Worm (Caenorhabditis elegans) whole organism, midembryonic: Measurements from ENCODE around the gene cdc-48.2.

Source experiments
- T22C8.4 ChIP-seq: fragments of 200-800 bp; sonication (Bioruptor generic); IDR thresholded peaks from 2 replicates; pipeline ENCODE4 v1.3.6; 2022; ENCODE audit warnings: missing genetic modification characterization, missing compliant biosample characterization
- cog-1 ChIP-seq: sonication (generic microtip); optimal IDR thresholded peaks from 2 replicates; lab custom pipeline; 2016; ENCODE audit warnings: missing genetic modification characterization, missing compliant biosample characterization
- flt-1 ChIP-seq: fragments of 200-800 bp; sonication (Bioruptor generic); IDR thresholded peaks from 2 replicates; pipeline ENCODE4 v1.3.6; 2022; ENCODE audit warnings: missing genetic modification characterization, missing compliant biosample characterization
- klf-2 ChIP-seq: fragments of 200-800 bp; sonication (Bioruptor generic); conservative IDR thresholded peaks from 2 replicates; pipeline ENCODE4 v1.3.6; 2022; ENCODE audit warnings: missing genetic modification reagents, missing genetic modification characterization, missing compliant biosample characterization
- med-1 ChIP-seq: sonication (generic microtip); optimal IDR thresholded peaks from 2 replicates; lab custom pipeline; 2017; ENCODE audit warnings: missing genetic modification characterization, mild to moderate bottlenecking, missing compliant biosample characterization, antibody characterized with exemption, missing genetic modification reagents; ENCODE audit not compliant: insufficient read depth
- ref-1 ChIP-seq: fragments of 200-800 bp; sonication (Bioruptor generic); conservative IDR thresholded peaks from 2 replicates; pipeline ENCODE4 v1.3.6; 2022; ENCODE audit warnings: missing genetic modification reagents, missing genetic modification characterization, missing compliant biosample characterization
- tab-1 ChIP-seq: fragments of 200-800 bp; sonication (Bioruptor generic); IDR thresholded peaks from 2 replicates; pipeline ENCODE4 v1.3.6; 2022; ENCODE audit warnings: missing genetic modification characterization, missing compliant biosample characterization
- ztf-23 ChIP-seq: fragments of 200-800 bp; sonication (Bioruptor generic); IDR thresholded peaks from 2 replicates; pipeline ENCODE4 v1.3.6; 2022; ENCODE audit warnings: missing genetic modification reagents, missing genetic modification characterization, missing compliant biosample characterization
- ztf-29 ChIP-seq: fragments of 200-800 bp; sonication (Bioruptor generic); IDR thresholded peaks from 2 replicates; pipeline ENCODE4 v1.3.6; 2022; ENCODE audit warnings: missing genetic modification reagents, missing genetic modification characterization, missing compliant biosample characterization

The cdc-48.2 gene

ce11 chrII:8112063-8112462 lies 26.2 kb upstream of the cdc-48.2 start, which contains the start of gene lron-4:
Gene lron-4 (minus strand): TSS chrII:8112163.
- TF ChIP-seq tab-1 (GFP tag; lab: Robert Waterston, UW) (no peak), ref-1 (GFP tag; lab: Robert Waterston, UW) (no peak), klf-2 (no peak), cog-1 (no peak), T22C8.4 (GFP tag; lab: Robert Waterston, UW) (no peak), ztf-23 (GFP tag; lab: Robert Waterston, UW) (no peak), ztf-29 (GFP tag; lab: Robert Waterston, UW) (no peak), med-1 (no peak), flt-1 (GFP tag; lab: Robert Waterston, UW) (no peak)

DNA sequence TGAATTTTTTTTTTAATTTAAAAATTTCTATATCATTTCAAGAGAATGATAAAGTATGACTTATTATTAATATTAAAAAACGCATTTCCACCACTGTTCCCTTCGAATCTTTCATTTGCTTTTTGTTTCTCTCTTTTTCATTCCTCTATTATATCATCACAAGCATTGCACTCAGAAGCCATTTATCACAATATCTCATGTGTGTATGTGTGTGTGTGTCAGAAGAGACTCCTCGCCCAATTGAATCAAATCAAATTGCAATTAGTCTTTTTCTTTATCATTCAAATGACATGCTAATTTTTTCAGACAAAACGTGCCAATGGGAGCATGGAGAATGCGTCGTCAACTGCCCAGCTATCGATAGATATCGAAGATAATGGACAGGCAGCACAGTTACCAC lies 22.1 kb upstream of the cdc-48.2 start, which contains the start of gene unc-105:
Gene unc-105, plus strand, starts transcription at position 301 of the 400 bp plus-strand sequence.
- TF ChIP-seq klf-2 (no peak), tab-1 (GFP tag; lab: Robert Waterston, UW) (no peak), med-1 (no peak), ztf-23 (GFP tag; lab: Robert Waterston, UW) (no peak), ztf-29 (GFP tag; lab: Robert Waterston, UW) (no peak), T22C8.4 (GFP tag; lab: Robert Waterston, UW) (no peak), cog-1 (no peak), flt-1 (GFP tag; lab: Robert Waterston, UW) (no peak), ref-1 (GFP tag; lab: Robert Waterston, UW) (no peak)

ce11 chrII:8117426-8117825 lies 20.9 kb upstream of the cdc-48.2 start:
- TF ChIP-seq ztf-29 (GFP tag; lab: Robert Waterston, UW) (no peak), klf-2 (no peak), med-1 (no peak), cog-1 (no peak), ref-1 (GFP tag; lab: Robert Waterston, UW) (no peak), ztf-23 (GFP tag; lab: Robert Waterston, UW) (no peak)

DNA sequence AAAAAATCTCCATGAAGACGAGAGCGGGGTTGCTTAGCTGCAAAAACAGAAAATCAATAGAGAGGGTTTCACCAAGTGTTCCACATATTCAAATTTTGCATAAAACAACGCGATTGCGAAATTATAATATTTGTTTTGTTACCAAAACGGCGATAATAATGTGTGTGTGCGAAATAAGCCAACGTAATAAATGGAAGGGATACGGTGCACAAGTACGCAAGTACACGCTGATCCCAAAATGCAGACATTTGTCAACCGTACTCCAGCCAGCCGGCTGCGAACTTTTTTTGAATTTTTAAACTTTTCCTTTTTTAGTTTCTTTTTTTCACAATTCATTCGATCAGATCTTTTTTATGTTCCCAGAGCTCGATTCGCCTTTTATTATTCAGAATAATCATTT lies 13.4 kb upstream of the cdc-48.2 start, which contains the start of gene ire-1:
Gene ire-1, minus strand, starts transcription at position 44 of the 400 bp plus-strand sequence.
- TF ChIP-seq ztf-29 (GFP tag; lab: Robert Waterston, UW) = no peak
- no peak for TF ChIP-seq cog-1
- no peak for TF ChIP-seq klf-2
- TF ChIP-seq flt-1 (GFP tag; lab: Robert Waterston, UW) = no peak
- TF ChIP-seq med-1 = no peak

DNA sequence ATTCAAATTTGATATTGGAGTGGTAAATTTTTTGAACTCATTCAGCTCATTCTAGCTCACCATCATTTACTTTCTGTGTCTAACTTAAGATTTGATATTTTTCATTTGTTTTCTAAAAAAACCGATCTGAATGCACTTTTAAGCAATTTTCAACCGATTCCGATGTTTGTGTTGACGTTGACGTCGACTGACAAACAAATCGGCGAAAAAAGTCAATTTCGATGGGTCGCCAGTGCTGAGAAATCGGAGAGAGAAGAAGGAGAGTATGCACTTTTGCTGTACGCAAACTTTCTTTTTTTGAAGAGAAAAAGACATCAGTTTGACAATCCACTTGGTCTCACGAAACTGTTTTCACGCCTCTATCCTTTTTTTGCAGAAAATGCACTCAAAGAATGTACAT lies 12.9 kb upstream of the cdc-48.2 start:
- TF ChIP-seq T22C8.4 (GFP tag; lab: Robert Waterston, UW) (no peak), ref-1 (GFP tag; lab: Robert Waterston, UW) (no peak), ztf-29 (GFP tag; lab: Robert Waterston, UW) (no peak), ztf-23 (GFP tag; lab: Robert Waterston, UW) (no peak), med-1 (no peak), cog-1 (no peak), tab-1 (GFP tag; lab: Robert Waterston, UW) (no peak), klf-2 (no peak), flt-1 (GFP tag; lab: Robert Waterston, UW) (no peak)

- TF ChIP-seq T22C8.4 (GFP tag; lab: Robert Waterston, UW) (peak; percentile 52), klf-2 (peak; percentile 19; the same call in 1 of the 2 replicates), ref-1 (GFP tag; lab: Robert Waterston, UW) (no peak), ztf-29 (GFP tag; lab: Robert Waterston, UW) (no peak), flt-1 (GFP tag; lab: Robert Waterston, UW) (no peak), tab-1 (GFP tag; lab: Robert Waterston, UW) (0 out of 2 replicates have a peak, but pooled peaks have one; percentile 14), ztf-23 (GFP tag; lab: Robert Waterston, UW) (no peak)
Observed at ce11 chrII:8126132-8126531, 12.2 kb upstream of the cdc-48.2 start.

ce11 chrII:8126617-8127016 lies 11.7 kb upstream of the cdc-48.2 start:
- no peak for TF ChIP-seq T22C8.4 (GFP tag; lab: Robert Waterston, UW)
- no peak for TF ChIP-seq tab-1 (GFP tag; lab: Robert Waterston, UW)
- TF ChIP-seq med-1 = no peak
- TF ChIP-seq cog-1 = no peak
- no peak for TF ChIP-seq ztf-23 (GFP tag; lab: Robert Waterston, UW)
- no peak for TF ChIP-seq ztf-29 (GFP tag; lab: Robert Waterston, UW)
- no peak for TF ChIP-seq ref-1 (GFP tag; lab: Robert Waterston, UW)
- TF ChIP-seq klf-2 = no peak
- no peak for TF ChIP-seq flt-1 (GFP tag; lab: Robert Waterston, UW)

DNA sequence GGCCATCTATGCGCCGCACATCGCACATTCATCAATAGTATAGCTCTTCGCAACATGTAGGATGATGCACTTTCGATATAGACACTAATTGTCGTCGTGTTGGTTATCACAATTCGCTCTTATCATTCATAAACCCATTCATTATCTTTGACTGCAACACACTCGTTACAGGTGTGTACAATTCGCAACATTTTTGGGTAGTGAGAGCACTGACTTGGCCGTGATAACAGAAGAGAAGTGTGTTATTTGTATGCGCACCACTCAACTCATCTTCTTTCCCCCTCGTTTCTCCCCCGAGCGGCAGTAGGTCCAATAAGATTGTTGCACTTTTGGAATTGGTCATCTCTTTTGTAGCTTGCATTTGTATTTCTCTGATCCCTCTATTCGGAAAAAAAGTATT lies 11.0 kb upstream of the cdc-48.2 start:
- TF ChIP-seq T22C8.4 (GFP tag; lab: Robert Waterston, UW) = no peak

ce11 chrII:8127794-8128193 lies 10.5 kb upstream of the cdc-48.2 start:
- TF ChIP-seq flt-1 (GFP tag; lab: Robert Waterston, UW) (no peak), ztf-23 (GFP tag; lab: Robert Waterston, UW) (no peak), ref-1 (GFP tag; lab: Robert Waterston, UW) (no peak), cog-1 (no peak), tab-1 (GFP tag; lab: Robert Waterston, UW) (no peak), med-1 (no peak), ztf-29 (GFP tag; lab: Robert Waterston, UW) (no peak), klf-2 (no peak), T22C8.4 (GFP tag; lab: Robert Waterston, UW) (no peak)

DNA sequence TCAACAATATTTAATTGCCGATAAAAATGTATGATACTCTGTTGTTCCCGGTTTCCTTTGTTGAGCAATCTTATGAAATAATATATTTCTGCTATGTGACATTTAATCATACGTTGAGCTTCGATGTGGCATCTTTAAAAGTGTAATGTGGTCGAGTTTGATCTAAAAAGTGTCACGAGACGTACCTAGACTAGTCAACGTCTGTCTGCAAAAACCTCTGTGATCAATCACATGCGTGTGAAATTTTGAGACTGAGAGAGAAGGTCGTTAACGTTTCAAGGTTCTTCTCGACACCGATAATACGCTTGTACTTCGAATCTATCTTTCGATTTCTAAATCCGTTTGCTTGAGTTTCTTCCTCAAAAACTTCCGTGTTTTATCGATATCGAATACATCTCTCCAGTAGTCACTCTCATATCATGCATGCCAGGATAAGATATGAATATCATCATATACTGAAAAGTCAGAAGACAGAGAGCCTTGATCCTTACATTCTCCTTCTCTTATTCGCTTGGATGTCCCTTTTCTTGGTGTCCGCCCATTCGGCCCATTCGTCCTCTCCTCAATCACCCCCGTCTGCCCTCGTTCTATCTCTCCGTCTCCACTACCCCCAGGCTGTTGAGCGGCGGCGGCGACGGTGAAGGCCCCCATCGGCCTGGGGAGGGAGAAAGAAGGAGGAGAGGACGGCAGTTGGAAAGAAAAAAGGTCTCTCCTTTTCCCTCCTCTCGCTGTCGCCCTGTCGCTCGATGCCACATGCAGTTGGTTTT lies 9.8 kb upstream of the cdc-48.2 start:
- TF ChIP-seq flt-1 (GFP tag; lab: Robert Waterston, UW) (0 out of 2 replicates have a peak, but pooled peaks have one; percentile 33), tab-1 (GFP tag; lab: Robert Waterston, UW) (0 out of 2 replicates have a peak, but pooled peaks have one; percentile 49), ztf-23 (GFP tag; lab: Robert Waterston, UW) (peak; percentile 72), ref-1 (GFP tag; lab: Robert Waterston, UW) (no peak), ztf-29 (GFP tag; lab: Robert Waterston, UW) (no peak), klf-2 (no peak)
